Fruit fly (Drosophila melanogaster): ENCODE data around the gene CG9222.

DNA sequence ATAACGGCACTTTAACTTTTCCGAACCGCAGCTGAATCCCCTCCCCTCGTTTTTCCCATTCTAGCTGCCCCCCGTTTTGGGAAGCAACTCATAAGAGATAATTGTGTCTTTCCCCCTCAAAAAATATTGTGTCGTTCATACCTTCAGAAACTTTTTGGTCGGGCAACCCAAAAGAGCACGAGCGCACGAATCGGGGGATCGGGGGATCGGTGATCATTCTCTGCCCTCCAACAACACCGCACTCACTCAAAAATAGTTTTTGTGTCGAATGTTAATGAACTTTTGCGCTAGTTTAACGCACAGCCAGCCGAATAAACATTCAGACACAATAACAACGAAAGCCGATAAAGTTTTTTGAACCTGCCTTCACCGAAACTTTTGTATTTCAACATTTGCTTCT is 40.5 kb upstream of the CG9222 start:
- TF ChIP-seq CG11617 (GFP tag; optimal IDR thresholded peaks at IDR 0.05), result no peak
- TF ChIP-seq kay (GFP tag; ENCODE audit: borderline replicate concordance), result no peak
- no peak for TF ChIP-seq cic (GFP tag; optimal IDR thresholded peaks at IDR 0.05)
- TF ChIP-seq pad (GFP tag; optimal IDR thresholded peaks at IDR 0.05), result no peak

Data from whole organism, adult.